Fruit fly (Drosophila melanogaster): ENCODE data around the gene eRF1.
A peak's percentile ranks its signal among the peaks of the same experiment; 100 is the strongest.

eRF1 gene

dm6 chr3L:20395257-20395909 lies 47.2 kb downstream of the eRF1 start (continued):
- no peak for TF ChIP-seq CG11398 (GFP tag; optimal IDR thresholded peaks at IDR 0.05)
- TF ChIP-seq seq (GFP tag; IDR thresholded peaks at IDR 0.05), result no peak; the same call in 1 of the 2 replicates
- no peak for TF ChIP-seq psq (GFP tag; optimal IDR thresholded peaks at IDR 0.05)
- TF ChIP-seq org-1 (GFP tag; optimal IDR thresholded peaks at IDR 0.05), result no peak
- TF ChIP-seq Mad (GFP tag; optimal IDR thresholded peaks at IDR 0.05), result no peak
- no peak for TF ChIP-seq run (tag; optimal IDR thresholded peaks at IDR 0.05)
- no peak for TF ChIP-seq CG1602 (GFP tag; optimal IDR thresholded peaks at IDR 0.05)
- no peak for TF ChIP-seq pnt (GFP tag; optimal IDR thresholded peaks at IDR 0.05)
- no peak for TF ChIP-seq nom (GFP tag; optimal IDR thresholded peaks at IDR 0.05)
- peak; percentile 34 for TF ChIP-seq eyg (GFP tag; optimal IDR thresholded peaks at IDR 0.05)
- TF ChIP-seq cg (GFP tag; optimal IDR thresholded peaks at IDR 0.05), result peak; percentile 36
- TF ChIP-seq maf-S (GFP tag; optimal IDR thresholded peaks at IDR 0.05), result no peak
- TF ChIP-seq sna (GFP tag; IDR thresholded peaks at IDR 0.05; ENCODE audit: partially characterized antibody), result no peak
- no peak for TF ChIP-seq tap (tag; optimal IDR thresholded peaks at IDR 0.05)
- no peak for TF ChIP-seq CG17568 (GFP tag; optimal IDR thresholded peaks at IDR 0.05)
- TF ChIP-seq CG13296 (GFP tag; optimal IDR thresholded peaks at IDR 0.05), result peak; percentile 44
- no peak for TF ChIP-seq pzg (GFP tag; optimal IDR thresholded peaks at IDR 0.05)
- peak; percentile 64 for TF ChIP-seq grau (tag; optimal IDR thresholded peaks at IDR 0.05)
- no peak for TF ChIP-seq CG17802 (tag; optimal IDR thresholded peaks at IDR 0.05)
- no peak for TF ChIP-seq her (GFP tag; optimal IDR thresholded peaks at IDR 0.05)
- TF ChIP-seq gcm2 (GFP tag; optimal IDR thresholded peaks at IDR 0.05), result no peak
- TF ChIP-seq YL-1 (GFP tag; optimal IDR thresholded peaks at IDR 0.05), result peak; percentile 6
- peak; percentile 55 for TF ChIP-seq ind (GFP tag; optimal IDR thresholded peaks at IDR 0.05)
- TF ChIP-seq ham (GFP tag; IDR thresholded peaks at IDR 0.05), result no peak
- no peak for TF ChIP-seq kni (GFP tag; optimal IDR thresholded peaks at IDR 0.05)
- TF ChIP-seq sisA (GFP tag; IDR thresholded peaks at IDR 0.05), result 0 out of 2 replicates have a peak, but pooled peaks have one; percentile 15
- no peak for TF ChIP-seq kah (GFP tag; optimal IDR thresholded peaks at IDR 0.05)
- peak; percentile 75 for TF ChIP-seq B-H2 (GFP tag; optimal IDR thresholded peaks at IDR 0.05)
- TF ChIP-seq nerfin-2 (GFP tag; IDR thresholded peaks at IDR 0.05; ENCODE audit: partially characterized antibody), result no peak
- TF ChIP-seq Bdp1 (GFP tag; optimal IDR thresholded peaks at IDR 0.05), result no peak
- TF ChIP-seq ap (GFP tag; IDR thresholded peaks at IDR 0.05), result no peak
- 0 out of 2 replicates have a peak, but pooled peaks have one; percentile 7 for TF ChIP-seq wdn (GFP tag; IDR thresholded peaks at IDR 0.05)
- peak; percentile 44; the same call in 1 of the 2 replicates for TF ChIP-seq CG8765 (GFP tag; IDR thresholded peaks at IDR 0.05)
- TF ChIP-seq CG7745 (tag; optimal IDR thresholded peaks at IDR 0.05), result no peak
- TF ChIP-seq nerfin-1 (tag; optimal IDR thresholded peaks at IDR 0.05), result no peak
- TF ChIP-seq fd3F (GFP tag; optimal IDR thresholded peaks at IDR 0.05), result peak; percentile 7
- TF ChIP-seq Ets97D (GFP tag; optimal IDR thresholded peaks at IDR 0.05), result peak; percentile 11
- TF ChIP-seq CG9437 (GFP tag; optimal IDR thresholded peaks at IDR 0.05), result no peak
- no peak for TF ChIP-seq Taf1 (GFP tag; IDR thresholded peaks at IDR 0.05)
- TF ChIP-seq CG11560 (tag; IDR thresholded peaks at IDR 0.05), result no peak
- TF ChIP-seq ewg (GFP tag; optimal IDR thresholded peaks at IDR 0.05), result no peak
- no peak for TF ChIP-seq eve (GFP tag; optimal IDR thresholded peaks at IDR 0.05)
- TF ChIP-seq CG1529 (GFP tag; optimal IDR thresholded peaks at IDR 0.05), result no peak
- no peak for TF ChIP-seq CG12219 (GFP tag; optimal IDR thresholded peaks at IDR 0.05)
- TF ChIP-seq E2f2 (GFP tag; IDR thresholded peaks at IDR 0.05), result no peak
- TF ChIP-seq CG7357 (GFP tag; IDR thresholded peaks at IDR 0.05), result no peak
- no peak for TF ChIP-seq mld (GFP tag; IDR thresholded peaks at IDR 0.05; ENCODE audit: partially characterized antibody)
- TF ChIP-seq gsb (GFP tag; IDR thresholded peaks at IDR 0.05), result 0 out of 2 replicates have a peak, but pooled peaks have one; percentile 21
- no peak for TF ChIP-seq CG10979 (tag; optimal IDR thresholded peaks at IDR 0.05)
- TF ChIP-seq CG17385 (GFP tag; optimal IDR thresholded peaks at IDR 0.05), result peak; percentile 30

Measured in whole organism, embryonic.